Fruit fly (Drosophila melanogaster): Measurements from ENCODE around the gene Strump.

- TF ChIP-seq CG8478 (optimal IDR thresholded peaks at IDR 0.05) (no peak), CTCF (optimal IDR thresholded peaks at IDR 0.05) (no peak)
Observed at dm6 chr3L:16151742-16152141, 29.9 kb downstream of the Strump start.

Data from S2 (cell line).